Fruit fly (Drosophila melanogaster) whole organism, embryonic: Measurements from ENCODE around the gene Argl.

Experiments
- Asciz ChIP-seq: fragments of 200-800 bp; sonication (Bioruptor generic); optimal IDR thresholded peaks from 2 replicates; lab custom pipeline; 2017; ENCODE audit warnings: missing biosample characterization, mild to moderate bottlenecking, missing genetic modification characterization, missing genetic modification reagents
- Bgb ChIP-seq: fragments of 200-800 bp; sonication (Bioruptor generic); IDR thresholded peaks from 2 replicates; pipeline ENCODE4 v1.3.6; 2022; ENCODE audit warnings: missing biosample characterization, missing genetic modification characterization; ENCODE audit not compliant: partially characterized antibody
- BtbVII ChIP-seq: fragments of 200-800 bp; sonication (Bioruptor generic); optimal IDR thresholded peaks from 3 replicates; lab custom pipeline; 2017; ENCODE audit warnings: missing biosample characterization, mild to moderate bottlenecking, missing genetic modification characterization
- CG10274 ChIP-seq: fragments of 200-800 bp; sonication (Bioruptor generic); optimal IDR thresholded peaks from 3 replicates; lab custom pipeline; 2017; ENCODE audit warnings: missing biosample characterization, mild to moderate bottlenecking, missing genetic modification characterization
- CG11696 ChIP-seq: fragments of 200-800 bp; sonication (Bioruptor generic); IDR thresholded peaks from 2 replicates; pipeline ENCODE4 v1.3.6; 2022; ENCODE audit warnings: missing biosample characterization, missing genetic modification characterization
- CG12769 ChIP-seq: fragments of 200-800 bp; sonication (Bioruptor generic); optimal IDR thresholded peaks from 2 replicates; lab custom pipeline; 2019; ENCODE audit warnings: missing biosample characterization, mild to moderate bottlenecking, missing genetic modification characterization, moderate library complexity
- CG13775 ChIP-seq: fragments of 200-800 bp; sonication (Bioruptor generic); optimal IDR thresholded peaks from 3 replicates; lab custom pipeline; 2017; ENCODE audit warnings: missing biosample characterization, mild to moderate bottlenecking, missing genetic modification characterization
- CG13894 ChIP-seq: fragments of 200-800 bp; sonication (Bioruptor generic); optimal IDR thresholded peaks from 3 replicates; lab custom pipeline; 2018; ENCODE audit warnings: missing biosample characterization, mild to moderate bottlenecking, missing genetic modification characterization, moderate library complexity
- CG17612 ChIP-seq: fragments of 200-800 bp; sonication (Bioruptor generic); IDR thresholded peaks from 2 replicates; pipeline ENCODE4 v1.3.6; 2022; ENCODE audit warnings: missing biosample characterization, missing genetic modification characterization
- CG17802 ChIP-seq: fragments of 200-800 bp; sonication (Bioruptor generic); optimal IDR thresholded peaks from 2 replicates; lab custom pipeline; 2018; ENCODE audit warnings: missing biosample characterization, mild to moderate bottlenecking, missing genetic modification characterization, moderate library complexity
- CG17829 ChIP-seq: fragments of 200-800 bp; optimal IDR thresholded peaks from 2 replicates; lab custom pipeline; 2019; ENCODE audit warnings: missing biosample characterization, mild to moderate bottlenecking, missing genetic modification characterization, moderate library complexity
- CG31365 ChIP-seq: fragments of 200-800 bp; sonication (Bioruptor generic); optimal IDR thresholded peaks from 2 replicates; lab custom pipeline; 2018; ENCODE audit warnings: missing biosample characterization, mild to moderate bottlenecking, missing genetic modification characterization
- CG3281 ChIP-seq: fragments of 200-800 bp; sonication (Bioruptor generic); optimal IDR thresholded peaks from 3 replicates; lab custom pipeline; 2017; ENCODE audit warnings: missing biosample characterization, mild to moderate bottlenecking, missing genetic modification characterization
- CG33213 ChIP-seq: fragments of 200-800 bp; sonication (Bioruptor generic); optimal IDR thresholded peaks from 3 replicates; lab custom pipeline; 2016; ENCODE audit warnings: missing biosample characterization, missing genetic modification characterization
- CG3838 ChIP-seq: fragments of 200-800 bp; sonication (Bioruptor generic); optimal IDR thresholded peaks from 3 replicates; lab custom pipeline; 2016; ENCODE audit warnings: missing biosample characterization, missing genetic modification characterization
- CG3847 ChIP-seq: fragments of 200-800 bp; sonication (Bioruptor generic); IDR thresholded peaks from 2 replicates; pipeline ENCODE4 v1.3.6; 2022; ENCODE audit warnings: missing biosample characterization, missing genetic modification characterization
- CG4360 ChIP-seq: fragments of 200-800 bp; sonication (Bioruptor generic); IDR thresholded peaks from 2 replicates; pipeline ENCODE4 v1.3.6; 2022; ENCODE audit warnings: missing biosample characterization, missing genetic modification characterization
- CG7271 ChIP-seq: fragments of 200-800 bp; sonication (Bioruptor generic); optimal IDR thresholded peaks from 2 replicates; lab custom pipeline; 2018; ENCODE audit warnings: missing biosample characterization, mild to moderate bottlenecking, missing genetic modification characterization, moderate library complexity
- CG7987 ChIP-seq: fragments of 200-800 bp; sonication (Bioruptor generic); optimal IDR thresholded peaks from 2 replicates; lab custom pipeline; 2018; ENCODE audit warnings: missing biosample characterization, mild to moderate bottlenecking, missing genetic modification characterization, moderate library complexity
- CG8388 ChIP-seq: fragments of 200-800 bp; sonication (Bioruptor generic); optimal IDR thresholded peaks from 2 replicates; lab custom pipeline; 2019; ENCODE audit warnings: missing biosample characterization, mild to moderate bottlenecking, missing genetic modification characterization, moderate library complexity
- CG9727 ChIP-seq: fragments of 200-800 bp; sonication (Bioruptor generic); optimal IDR thresholded peaks from 3 replicates; lab custom pipeline; 2017; ENCODE audit warnings: missing biosample characterization, mild to moderate bottlenecking, missing genetic modification characterization
- CG9932 ChIP-seq: fragments of 200-800 bp; sonication (Bioruptor generic); IDR thresholded peaks from 2 replicates; pipeline ENCODE4 v1.3.6; 2022; ENCODE audit warnings: missing biosample characterization, missing genetic modification characterization
- D19B ChIP-seq: fragments of 200-800 bp; sonication (Bioruptor generic); optimal IDR thresholded peaks from 2 replicates; lab custom pipeline; 2017; ENCODE audit warnings: missing biosample characterization, mild to moderate bottlenecking, missing genetic modification characterization
- Dref ChIP-seq: fragments of 200-800 bp; sonication (Bioruptor generic); IDR thresholded peaks from 2 replicates; pipeline ENCODE4 v1.3.6; 2022; ENCODE audit warnings: missing biosample characterization, missing genetic modification characterization
- Fer3 ChIP-seq: fragments of 200-800 bp; sonication (Bioruptor generic); optimal IDR thresholded peaks from 2 replicates; lab custom pipeline; 2018; ENCODE audit warnings: missing biosample characterization, mild to moderate bottlenecking, missing genetic modification characterization, moderate library complexity
- GATAe ChIP-seq: fragments of 200-800 bp; sonication (Bioruptor generic); conservative IDR thresholded peaks from 2 replicates; pipeline ENCODE4 v1.3.6; 2022; ENCODE audit warnings: missing biosample characterization, missing genetic modification characterization
- H2.0 ChIP-seq: fragments of 200-800 bp; sonication (Bioruptor generic); IDR thresholded peaks from 2 replicates; pipeline ENCODE4 v1.3.6; 2022; ENCODE audit warnings: missing biosample characterization, missing genetic modification characterization
- Hr78 ChIP-seq, 2 experiments: fragments of 200-800 bp in 1 of 2; fragments of >200 bp in 1 of 2; sonication (Bioruptor generic) in 1 of 2; optimal IDR thresholded peaks; 2 replicates each; lab custom pipeline; 2017 to 2019; ENCODE audit warnings: missing biosample characterization in 2 of 2, missing genetic modification characterization in 2 of 2, mild to moderate bottlenecking in 1 of 2, moderate library complexity in 1 of 2
- Jarid2 ChIP-seq: fragments of 200-800 bp; sonication (Bioruptor generic); optimal IDR thresholded peaks from 3 replicates; lab custom pipeline; 2017; ENCODE audit warnings: mild to moderate bottlenecking, missing biosample characterization, missing genetic modification reagents, missing genetic modification characterization
- MBD-R2 ChIP-seq: fragments of 200-800 bp; sonication (Bioruptor generic); IDR thresholded peaks from 2 replicates; pipeline ENCODE4 v1.3.6; 2022; ENCODE audit warnings: missing biosample characterization, missing genetic modification characterization
- Med ChIP-seq: fragments of 200-800 bp; sonication (Bioruptor generic); peaks from one replicate; lab custom pipeline; 2016; ENCODE audit warnings: missing biosample characterization, missing genetic modification characterization, mild to moderate bottlenecking, inconsistent platforms, moderate library complexity
- NC2α ChIP-seq: fragments of 200-800 bp; sonication (Bioruptor generic); optimal IDR thresholded peaks from 2 replicates; lab custom pipeline; 2016; ENCODE audit warnings: missing biosample characterization, missing genetic modification characterization
- Nf-YB ChIP-seq: fragments of 200-800 bp; sonication (Bioruptor generic); optimal IDR thresholded peaks from 3 replicates; lab custom pipeline; 2019; ENCODE audit warnings: missing biosample characterization, mild to moderate bottlenecking, missing genetic modification characterization, moderate library complexity
- Xrp1 ChIP-seq: fragments of 200-800 bp; sonication (Bioruptor generic); IDR thresholded peaks from 2 replicates; pipeline ENCODE4 v1.3.6; 2022; ENCODE audit warnings: missing biosample characterization, missing genetic modification characterization
- ac ChIP-seq: fragments of 200-800 bp; sonication (Bioruptor generic); optimal IDR thresholded peaks from 3 replicates; lab custom pipeline; 2017; ENCODE audit warnings: missing biosample characterization, mild to moderate bottlenecking, missing genetic modification characterization
- amos ChIP-seq: fragments of 200-800 bp; sonication (Bioruptor generic); IDR thresholded peaks from 2 replicates; pipeline ENCODE4 v1.3.6; 2022; ENCODE audit warnings: missing biosample characterization, missing genetic modification characterization; ENCODE audit not compliant: partially characterized antibody
- ewg ChIP-seq: fragments of 200-800 bp; sonication (Bioruptor generic); optimal IDR thresholded peaks from 3 replicates; lab custom pipeline; 2017; ENCODE audit warnings: mild to moderate bottlenecking, missing biosample characterization, missing genetic modification reagents, missing genetic modification characterization
- eyg ChIP-seq: fragments of 200-800 bp; sonication (Bioruptor generic); optimal IDR thresholded peaks from 3 replicates; lab custom pipeline; 2016; ENCODE audit warnings: missing biosample characterization, missing genetic modification characterization
- ftz-f1 ChIP-seq: fragments of 200-800 bp; sonication (Bioruptor generic); optimal IDR thresholded peaks from 2 replicates; lab custom pipeline; 2016; ENCODE audit warnings: missing biosample characterization, missing genetic modification characterization
- gem ChIP-seq: fragments of 200-800 bp; sonication (Bioruptor generic); optimal IDR thresholded peaks from 2 replicates; lab custom pipeline; 2019; ENCODE audit warnings: missing biosample characterization, mild to moderate bottlenecking, missing genetic modification characterization, moderate library complexity
- insv ChIP-seq, 2 experiments: fragments of 200-800 bp; sonication (Bioruptor generic); optimal IDR thresholded peaks; 3 replicates each; lab custom pipeline; 2016 to 2018; ENCODE audit warnings: missing biosample characterization in 2 of 2, missing genetic modification characterization in 2 of 2
- kni ChIP-seq: fragments of 200-800 bp; sonication (Bioruptor generic); optimal IDR thresholded peaks from 3 replicates; lab custom pipeline; 2017; ENCODE audit warnings: mild to moderate bottlenecking, missing biosample characterization, missing genetic modification reagents, missing genetic modification characterization
- lilli ChIP-seq: fragments of 200-800 bp; sonication (Bioruptor generic); optimal IDR thresholded peaks from 3 replicates; lab custom pipeline; 2016; ENCODE audit warnings: missing biosample characterization, missing genetic modification characterization
- sc ChIP-seq, 3 experiments: fragments of >200 bp in 2 of 3; fragments of 200-800 bp in 1 of 3; sonication (Bioruptor generic) in 1 of 3; optimal IDR thresholded peaks; 2 replicates in 2 of 3; 3 replicates in 1 of 3; lab custom pipeline; 2017; ENCODE audit warnings: mild to moderate bottlenecking in 1 of 3, missing biosample characterization in 1 of 3, missing genetic modification characterization in 1 of 3, missing genetic modification reagents in 1 of 3
- schlank ChIP-seq: fragments of 200-800 bp; sonication (Bioruptor generic); optimal IDR thresholded peaks from 2 replicates; lab custom pipeline; 2018; ENCODE audit warnings: missing biosample characterization, mild to moderate bottlenecking, missing genetic modification characterization
- sima ChIP-seq: fragments of 200-800 bp; sonication (Bioruptor generic); optimal IDR thresholded peaks from 2 replicates; lab custom pipeline; 2016; ENCODE audit warnings: missing biosample characterization, missing genetic modification characterization
- ssp ChIP-seq: fragments of 200-800 bp; sonication (Bioruptor generic); IDR thresholded peaks from 2 replicates; pipeline ENCODE4 v1.3.6; 2022; ENCODE audit warnings: missing biosample characterization, missing genetic modification characterization
- unc-4 ChIP-seq: fragments of 200-800 bp; sonication (Bioruptor generic); IDR thresholded peaks from 2 replicates; pipeline ENCODE4 v1.3.6; 2022; ENCODE audit warnings: missing biosample characterization, missing genetic modification characterization; ENCODE audit not compliant: partially characterized antibody

Gene Argl

DNA sequence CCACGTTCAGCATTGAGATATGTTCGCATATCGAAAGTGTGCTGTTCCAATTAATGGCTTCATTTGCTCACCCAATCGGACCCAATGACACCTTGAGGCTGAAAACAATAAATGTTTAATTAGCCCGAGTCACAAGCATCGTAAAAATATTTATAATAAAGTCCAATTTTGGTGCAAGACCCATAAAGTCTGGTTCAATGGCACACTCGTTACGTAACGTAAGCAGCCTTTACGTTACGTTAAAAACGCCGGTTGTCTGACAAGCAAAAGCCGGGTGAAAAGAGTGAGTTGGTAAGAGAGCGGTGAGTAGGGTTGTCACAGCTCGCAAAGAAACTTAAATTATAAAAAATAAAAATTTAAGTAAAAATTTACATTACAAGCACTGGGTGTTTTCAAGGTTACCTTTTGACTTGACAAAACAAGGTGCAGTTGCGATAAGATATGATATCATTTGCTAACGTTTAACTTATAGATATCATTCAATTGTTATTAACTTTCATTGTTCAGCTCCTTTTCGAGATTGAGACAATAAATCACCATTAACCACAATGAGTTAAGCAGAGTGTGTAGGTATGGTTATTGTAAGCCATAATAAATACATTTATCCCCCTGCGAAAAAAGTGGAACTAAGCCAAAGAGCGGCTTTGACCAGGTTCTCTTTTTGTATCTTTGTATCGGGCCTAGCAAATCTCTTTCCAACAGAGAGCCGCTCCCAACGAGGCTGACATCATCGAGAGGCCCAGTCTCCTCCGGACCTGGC is 43.8 kb downstream of the Argl start (continued):
- TF ChIP-seq Asciz (GFP tag; lab: Kevin White, UChicago), result peak; percentile 45
- TF ChIP-seq kni (GFP tag; lab: Kevin White, UChicago), result no peak
- peak; percentile 29 for TF ChIP-seq CG9727
- TF ChIP-seq Med (GFP tag; lab: Kevin White, UChicago), result peak; percentile 25
- no peak for TF ChIP-seq CG8388 (GFP tag; lab: Kevin White, UChicago)
- TF ChIP-seq Dref (GFP tag; lab: Robert Waterston, UW), result no peak
- TF ChIP-seq CG3281 (GFP tag; lab: Kevin White, UChicago), result peak; percentile 74
- peak; percentile 2 for TF ChIP-seq Nf-YB (GFP tag; lab: Kevin White, UChicago)
- no peak for TF ChIP-seq CG31365
- TF ChIP-seq CG13894, result no peak
- no peak for TF ChIP-seq CG11696 (GFP tag; lab: Robert Waterston, UW)
- TF ChIP-seq ssp (GFP tag; lab: Robert Waterston, UW), result no peak
- TF ChIP-seq insv (GFP tag; optimal IDR thresholded peaks at IDR 0.05; lab: Kevin White, UChicago), result no peak
- no peak for TF ChIP-seq NC2α (GFP tag; lab: Kevin White, UChicago)
- no peak for TF ChIP-seq CG12769 (tag; lab: Kevin White, UChicago)
- no peak for TF ChIP-seq ac
- TF ChIP-seq unc-4 (GFP tag; lab: Robert Waterston, UW), result no peak
- TF ChIP-seq Fer3 (tag; lab: Kevin White, UChicago), result peak; percentile 43
- TF ChIP-seq CG13775 (GFP tag; lab: Kevin White, UChicago), result peak; percentile 6
- no peak for TF ChIP-seq Bgb
- TF ChIP-seq CG10274, result no peak
- peak; percentile 25 for TF ChIP-seq D19B (GFP tag; lab: Kevin White, UChicago)
- no peak for TF ChIP-seq CG3847 (GFP tag; lab: Robert Waterston, UW)
- no peak for TF ChIP-seq CG7271 (tag; lab: Kevin White, UChicago)
- TF ChIP-seq amos, result no peak
- TF ChIP-seq CG4360 (GFP tag; lab: Robert Waterston, UW), result no peak
- TF ChIP-seq CG17829, result peak; percentile 47
- TF ChIP-seq GATAe (GFP tag; lab: Robert Waterston, UW), result no peak
- no peak for TF ChIP-seq CG3838
- no peak for TF ChIP-seq ewg (GFP tag; lab: Kevin White, UChicago)
- TF ChIP-seq Jarid2 (GFP tag; lab: Kevin White, UChicago), result no peak
- TF ChIP-seq CG17612 (GFP tag; lab: Robert Waterston, UW), result no peak
- TF ChIP-seq BtbVII (GFP tag; lab: Kevin White, UChicago), result peak; percentile 43
- TF ChIP-seq CG9932 (GFP tag; lab: Robert Waterston, UW), result peak; percentile 56; the same call in 1 of the 2 replicates
- TF ChIP-seq Hr78 (GFP tag; optimal IDR thresholded peaks at IDR 0.05; lab: Kevin White, UChicago), result no peak
- peak; percentile 37; the same call in 1 of the 2 replicates for TF ChIP-seq Xrp1 (GFP tag; lab: Robert Waterston, UW)
- TF ChIP-seq CG33213 (GFP tag; lab: Kevin White, UChicago), result no peak
- TF ChIP-seq lilli, result peak; percentile 38
- no peak for TF ChIP-seq schlank
- no peak for TF ChIP-seq CG7987 (GFP tag; lab: Kevin White, UChicago)
- TF ChIP-seq gem (tag; lab: Kevin White, UChicago), result peak; percentile 78
- TF ChIP-seq eyg (GFP tag; lab: Kevin White, UChicago), result no peak
- TF ChIP-seq sima (GFP tag; lab: Kevin White, UChicago), result no peak
- no peak for TF ChIP-seq H2.0 (GFP tag; lab: Robert Waterston, UW)
- no peak for TF ChIP-seq CG17802 (tag; lab: Kevin White, UChicago)
- no peak for TF ChIP-seq ftz-f1 (GFP tag; lab: Kevin White, UChicago)
- TF ChIP-seq sc (optimal IDR thresholded peaks at IDR 0.05; lab: Kevin White, UChicago), result no peak
- no peak for TF ChIP-seq sc (GFP tag; optimal IDR thresholded peaks at IDR 0.05; lab: Kevin White, UChicago)
- TF ChIP-seq MBD-R2 (GFP tag; lab: Robert Waterston, UW), result no peak
